Fruit fly (Drosophila melanogaster) whole organism, embryonic: ENCODE measurements around the gene HP1b.

Experiments
- Atf3 ChIP-seq: fragments of 200-800 bp; sonication (Bioruptor generic); optimal IDR thresholded peaks from 3 replicates; lab custom pipeline; 2016; ENCODE audit warnings: missing biosample characterization, missing genetic modification characterization
- CG11093 ChIP-seq: fragments of 200-800 bp; sonication (Bioruptor generic); IDR thresholded peaks from 3 replicates; pipeline ENCODE4 v1.3.6; 2022; ENCODE audit warnings: missing biosample characterization, missing genetic modification characterization
- CG12071 ChIP-seq: fragments of 200-800 bp; sonication (Bioruptor generic); optimal IDR thresholded peaks from 3 replicates; lab custom pipeline; 2018; ENCODE audit warnings: missing biosample characterization, mild to moderate bottlenecking, missing genetic modification characterization
- CG13287 ChIP-seq: fragments of 200-800 bp; sonication (Bioruptor generic); IDR thresholded peaks from 2 replicates; pipeline ENCODE4 v1.3.6; 2022; ENCODE audit warnings: missing biosample characterization, missing genetic modification characterization; ENCODE audit not compliant: partially characterized antibody
- CG16863 ChIP-seq: fragments of 200-800 bp; sonication (Bioruptor generic); optimal IDR thresholded peaks from 3 replicates; lab custom pipeline; 2016; ENCODE audit warnings: missing biosample characterization, missing genetic modification characterization
- CG17359 ChIP-seq: fragments of 200-800 bp; sonication (Bioruptor generic); optimal IDR thresholded peaks from 3 replicates; lab custom pipeline; 2018; ENCODE audit warnings: missing biosample characterization, mild to moderate bottlenecking, missing genetic modification characterization, moderate library complexity
- CG1792 ChIP-seq: fragments of 200-800 bp; sonication (Bioruptor generic); optimal IDR thresholded peaks from 2 replicates; lab custom pipeline; 2016; ENCODE audit warnings: missing biosample characterization, missing genetic modification characterization
- CG18476 ChIP-seq: fragments of 200-800 bp; sonication (Bioruptor generic); optimal IDR thresholded peaks from 2 replicates; lab custom pipeline; 2016; ENCODE audit warnings: missing biosample characterization, mild to moderate bottlenecking, missing genetic modification characterization
- CG32772 ChIP-seq: fragments of 200-800 bp; sonication (Bioruptor generic); IDR thresholded peaks from 2 replicates; pipeline ENCODE4 v1.3.6; 2022; ENCODE audit warnings: missing biosample characterization, missing genetic modification characterization
- CG33557 ChIP-seq: fragments of 200-800 bp; sonication (Bioruptor generic); optimal IDR thresholded peaks from 2 replicates; lab custom pipeline; 2019; ENCODE audit warnings: missing biosample characterization, mild to moderate bottlenecking, missing genetic modification characterization, moderate library complexity
- CG3847 ChIP-seq: fragments of 200-800 bp; sonication (Bioruptor generic); IDR thresholded peaks from 2 replicates; pipeline ENCODE4 v1.3.6; 2022; ENCODE audit warnings: missing biosample characterization, missing genetic modification characterization
- CG4854 ChIP-seq: fragments of 200-800 bp; sonication (Bioruptor generic); optimal IDR thresholded peaks from 2 replicates; lab custom pipeline; 2016; ENCODE audit warnings: missing biosample characterization, missing genetic modification characterization, inconsistent platforms
- CG6683 ChIP-seq: fragments of 200-800 bp; sonication (Bioruptor generic); optimal IDR thresholded peaks from 2 replicates; lab custom pipeline; 2017; ENCODE audit warnings: missing biosample characterization, mild to moderate bottlenecking, missing genetic modification characterization, missing genetic modification reagents
- CG8478 ChIP-seq: fragments of >200 bp; optimal IDR thresholded peaks from 2 replicates; lab custom pipeline; 2018
- D ChIP-seq, 2 experiments: fragments of 200-800 bp in 1 of 2; fragments of >200 bp in 1 of 2; sonication (Bioruptor generic) in 1 of 2; optimal IDR thresholded peaks; 2 replicates in 1 of 2; 3 replicates in 1 of 2; lab custom pipeline; 2017; ENCODE audit warnings: mild to moderate bottlenecking in 1 of 2, missing biosample characterization in 1 of 2, missing genetic modification characterization in 1 of 2, missing genetic modification reagents in 1 of 2
- Dfd ChIP-seq, 2 experiments: fragments of >200 bp; optimal IDR thresholded peaks; 2 replicates each; lab custom pipeline; 2017; ENCODE audit warnings: missing biosample characterization in 2 of 2, missing genetic modification characterization in 2 of 2
- Drgx ChIP-seq: fragments of 200-800 bp; sonication (Bioruptor generic); IDR thresholded peaks from 2 replicates; pipeline ENCODE4 v1.3.6; 2022; ENCODE audit warnings: missing biosample characterization, missing genetic modification characterization
- Fer2 ChIP-seq: fragments of 200-800 bp; sonication (Bioruptor generic); optimal IDR thresholded peaks from 2 replicates; lab custom pipeline; 2018; ENCODE audit warnings: missing biosample characterization, mild to moderate bottlenecking, missing genetic modification characterization, moderate library complexity
- Fer3 ChIP-seq: fragments of 200-800 bp; sonication (Bioruptor generic); optimal IDR thresholded peaks from 2 replicates; lab custom pipeline; 2018; ENCODE audit warnings: missing biosample characterization, mild to moderate bottlenecking, missing genetic modification characterization, moderate library complexity
- Hr3 ChIP-seq: fragments of 200-800 bp; sonication (Bioruptor generic); optimal IDR thresholded peaks from 3 replicates; lab custom pipeline; 2016; ENCODE audit warnings: missing biosample characterization, missing genetic modification characterization
- Kr ChIP-seq: fragments of 200-800 bp; sonication (Bioruptor generic); optimal IDR thresholded peaks from 2 replicates; lab custom pipeline; 2017; ENCODE audit warnings: missing biosample characterization, mild to moderate bottlenecking, missing genetic modification characterization
- NC2β ChIP-seq: fragments of 200-800 bp; sonication (Bioruptor generic); optimal IDR thresholded peaks from 2 replicates; lab custom pipeline; 2016; ENCODE audit warnings: missing biosample characterization, missing genetic modification characterization
- Nf-YB ChIP-seq: fragments of 200-800 bp; sonication (Bioruptor generic); optimal IDR thresholded peaks from 3 replicates; lab custom pipeline; 2019; ENCODE audit warnings: missing biosample characterization, mild to moderate bottlenecking, missing genetic modification characterization, moderate library complexity
- NfI ChIP-seq: fragments of 200-800 bp; sonication (Bioruptor generic); optimal IDR thresholded peaks from 3 replicates; lab custom pipeline; 2018; ENCODE audit warnings: missing biosample characterization, mild to moderate bottlenecking, missing genetic modification characterization, moderate library complexity
- Optix ChIP-seq: fragments of 200-800 bp; sonication (Bioruptor generic); IDR thresholded peaks from 3 replicates; pipeline ENCODE4 v1.3.6; 2022; ENCODE audit warnings: missing biosample characterization, missing genetic modification characterization
- Sry-β ChIP-seq: fragments of 200-800 bp; sonication (Bioruptor generic); optimal IDR thresholded peaks from 2 replicates; lab custom pipeline; 2018; ENCODE audit warnings: missing biosample characterization, mild to moderate bottlenecking, missing genetic modification characterization, moderate library complexity
- TFAM ChIP-seq: fragments of 200-800 bp; sonication (Bioruptor generic); optimal IDR thresholded peaks from 2 replicates; lab custom pipeline; 2017; ENCODE audit warnings: missing biosample characterization, missing genetic modification characterization, inconsistent platforms
- Trl ChIP-seq, 3 experiments: fragments of >200 bp in 2 of 3; fragments of 200-800 bp in 1 of 3; sonication (Bioruptor generic) in 1 of 3; optimal IDR thresholded peaks; 2 replicates in 1 of 3; 3 replicates in 2 of 3; lab custom pipeline; 2016 to 2017; ENCODE audit warnings: missing biosample characterization in 1 of 3, missing genetic modification characterization in 1 of 3
- ab ChIP-seq: fragments of 200-800 bp; sonication (Bioruptor generic); optimal IDR thresholded peaks from 2 replicates; lab custom pipeline; 2016; ENCODE audit warnings: missing biosample characterization, missing genetic modification characterization
- ap ChIP-seq: fragments of 200-800 bp; sonication (Bioruptor generic); IDR thresholded peaks from 2 replicates; pipeline ENCODE4 v1.3.6; 2022; ENCODE audit warnings: missing biosample characterization, missing genetic modification characterization
- cas ChIP-seq: fragments of 200-800 bp; sonication (Bioruptor generic); IDR thresholded peaks from 2 replicates; pipeline ENCODE4 v1.3.6; 2022; ENCODE audit warnings: missing biosample characterization, missing genetic modification characterization
- croc ChIP-seq: fragments of 200-800 bp; sonication (Bioruptor generic); conservative IDR thresholded peaks from 3 replicates; pipeline ENCODE4 v1.3.6; 2022; ENCODE audit warnings: missing biosample characterization, missing genetic modification characterization
- crol ChIP-seq: fragments of 200-800 bp; sonication (Bioruptor generic); IDR thresholded peaks from 2 replicates; pipeline ENCODE4 v1.3.6; 2022; ENCODE audit warnings: missing biosample characterization, missing genetic modification characterization
- dan ChIP-seq: fragments of 200-800 bp; sonication (Bioruptor generic); IDR thresholded peaks from 2 replicates; pipeline ENCODE4 v1.3.6; 2022; ENCODE audit warnings: missing biosample characterization, missing genetic modification characterization
- fu2 ChIP-seq: fragments of 200-800 bp; sonication (Bioruptor generic); optimal IDR thresholded peaks from 2 replicates; lab custom pipeline; 2016; ENCODE audit warnings: missing biosample characterization, missing genetic modification characterization
- grau ChIP-seq: fragments of 200-800 bp; optimal IDR thresholded peaks from 3 replicates; lab custom pipeline; 2019; ENCODE audit warnings: missing biosample characterization, mild to moderate bottlenecking, missing genetic modification characterization, moderate library complexity
- h ChIP-seq: fragments of >200 bp; optimal IDR thresholded peaks from 2 replicates; lab custom pipeline; 2017
- nerfin-1 ChIP-seq: fragments of 200-800 bp; sonication (Bioruptor generic); optimal IDR thresholded peaks from 3 replicates; lab custom pipeline; 2019; ENCODE audit warnings: missing biosample characterization, mild to moderate bottlenecking, missing genetic modification characterization, moderate library complexity
- phol ChIP-seq: fragments of 200-800 bp; sonication (Bioruptor generic); optimal IDR thresholded peaks from 3 replicates; lab custom pipeline; 2018; ENCODE audit warnings: missing biosample characterization, mild to moderate bottlenecking, missing genetic modification characterization, moderate library complexity
- pnt ChIP-seq: fragments of 200-800 bp; sonication (Bioruptor generic); optimal IDR thresholded peaks from 3 replicates; lab custom pipeline; 2016; ENCODE audit warnings: missing biosample characterization, missing genetic modification characterization
- psq ChIP-seq: fragments of 200-800 bp; sonication (Bioruptor generic); optimal IDR thresholded peaks from 2 replicates; lab custom pipeline; 2017; ENCODE audit warnings: missing biosample characterization, missing genetic modification characterization
- pum ChIP-seq: fragments of 200-800 bp; sonication (Bioruptor generic); optimal IDR thresholded peaks from 2 replicates; lab custom pipeline; 2016; ENCODE audit warnings: missing biosample characterization, missing genetic modification characterization
- row ChIP-seq: fragments of 200-800 bp; sonication (Bioruptor generic); IDR thresholded peaks from 3 replicates; pipeline ENCODE4 v1.3.6; 2022; ENCODE audit warnings: missing biosample characterization, missing genetic modification characterization
- run ChIP-seq: fragments of 200-800 bp; sonication (Bioruptor generic); optimal IDR thresholded peaks from 3 replicates; lab custom pipeline; 2018; ENCODE audit warnings: missing biosample characterization, mild to moderate bottlenecking, missing genetic modification characterization
- sens ChIP-seq: fragments of 200-800 bp; sonication (Bioruptor generic); peaks from one replicate; lab custom pipeline; 2016; ENCODE audit warnings: missing biosample characterization, missing genetic modification characterization
- seq ChIP-seq: fragments of 200-800 bp; sonication (Bioruptor generic); IDR thresholded peaks from 2 replicates; pipeline ENCODE4 v1.3.6; 2022; ENCODE audit warnings: missing biosample characterization, missing genetic modification characterization
- sna ChIP-seq: fragments of 200-800 bp; sonication (Bioruptor generic); IDR thresholded peaks from 2 replicates; pipeline ENCODE4 v1.3.6; 2022; ENCODE audit warnings: missing biosample characterization, missing genetic modification characterization; ENCODE audit not compliant: partially characterized antibody
- stc ChIP-seq: fragments of 200-800 bp; sonication (Bioruptor generic); IDR thresholded peaks from 2 replicates; pipeline ENCODE4 v1.3.6; 2022; ENCODE audit warnings: missing biosample characterization, missing genetic modification characterization
- tgo ChIP-seq: fragments of 200-800 bp; sonication (Bioruptor generic); IDR thresholded peaks from 3 replicates; pipeline ENCODE4 v1.3.6; 2022; ENCODE audit warnings: missing biosample characterization, missing genetic modification characterization
- wor ChIP-seq: fragments of 200-800 bp; sonication (Bioruptor generic); IDR thresholded peaks from 2 replicates; pipeline ENCODE4 v1.3.6; 2022; ENCODE audit warnings: missing biosample characterization, missing genetic modification characterization

HP1b gene

DNA sequence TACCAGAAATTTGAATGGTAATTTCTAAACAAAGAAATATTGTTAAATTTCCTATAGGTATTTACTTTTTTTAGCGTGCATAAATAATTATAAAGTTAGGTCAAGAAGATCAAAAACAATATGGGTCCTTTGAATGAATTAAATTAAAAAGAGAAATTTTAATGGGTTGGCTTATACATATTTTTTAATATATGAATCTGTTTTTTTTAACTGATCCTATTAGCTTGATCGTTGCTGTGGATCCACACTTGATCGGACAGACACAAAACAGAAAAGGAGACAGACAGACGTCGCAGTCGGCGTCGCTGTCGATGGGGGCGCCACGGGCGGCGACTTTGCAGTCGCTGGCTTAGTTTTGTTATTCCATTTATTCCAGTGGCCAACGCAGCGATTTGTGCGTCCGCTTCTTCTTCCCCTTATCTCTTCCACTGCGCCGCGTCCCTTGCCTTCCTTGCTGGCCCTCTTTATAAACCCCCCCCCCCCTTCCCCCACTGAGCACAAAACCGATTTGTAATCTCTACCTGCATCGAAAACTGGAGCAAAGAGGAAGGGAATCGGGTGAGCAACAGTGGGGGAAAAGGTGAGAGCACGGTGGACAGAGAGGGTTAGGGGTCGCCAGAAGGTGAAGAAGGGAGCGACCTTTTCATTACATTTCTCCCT lies 33.0 kb upstream of the HP1b start (continued):
- peak; percentile 72 for TF ChIP-seq nerfin-1 (tag; lab: Kevin White, UChicago)
- TF ChIP-seq CG16863 = no peak
- TF ChIP-seq fu2 (GFP tag; lab: Kevin White, UChicago) = no peak
- TF ChIP-seq ap (GFP tag; lab: Robert Waterston, UW) = no peak; the same call in 1 of the 2 replicates
- TF ChIP-seq seq (GFP tag; lab: Robert Waterston, UW) = no peak
- TF ChIP-seq sens (GFP tag; lab: Kevin White, UChicago) = peak; percentile 95
- no peak for TF ChIP-seq Dfd (GFP tag; optimal IDR thresholded peaks at IDR 0.05; lab: Kevin White, UChicago)
- TF ChIP-seq croc = peak; percentile 60; the same call in 2 of the 3 replicates
- TF ChIP-seq CG3847 (GFP tag; lab: Robert Waterston, UW) = peak; percentile 8; the same call in 1 of the 2 replicates
- TF ChIP-seq CG17359 (tag; lab: Kevin White, UChicago) = peak; percentile 74
- peak; percentile 44; the same call in 1 of the 3 replicates for TF ChIP-seq CG11093 (GFP tag; lab: Robert Waterston, UW)
- TF ChIP-seq ab (GFP tag; lab: Kevin White, UChicago) = no peak
- peak; percentile 63 for TF ChIP-seq psq (GFP tag; lab: Kevin White, UChicago)
- TF ChIP-seq CG12071 = no peak
- no peak for TF ChIP-seq sna (GFP tag; lab: Robert Waterston, UW)
- TF ChIP-seq h (lab: Kevin White, UChicago) = no peak
- peak in 1 of 2 experiments; percentile 8 for TF ChIP-seq Trl (optimal IDR thresholded peaks at IDR 0.05; lab: Kevin White, UChicago)
- TF ChIP-seq Trl (GFP tag; optimal IDR thresholded peaks at IDR 0.05; lab: Kevin White, UChicago) = no peak
- TF ChIP-seq grau (tag; lab: Kevin White, UChicago) = peak; percentile 79
- TF ChIP-seq cas (GFP tag; lab: Robert Waterston, UW) = no peak
- peak; percentile 32 for TF ChIP-seq Fer3 (tag; lab: Kevin White, UChicago)
- peak; percentile 39 for TF ChIP-seq pum (GFP tag; lab: Kevin White, UChicago)
- peak; percentile 39 for TF ChIP-seq CG18476 (GFP tag; lab: Kevin White, UChicago)
- TF ChIP-seq CG1792 (GFP tag; lab: Kevin White, UChicago) = no peak
- TF ChIP-seq Sry-β (GFP tag; lab: Kevin White, UChicago) = no peak
- TF ChIP-seq CG8478 (lab: Kevin White, UChicago) = no peak
- TF ChIP-seq stc = peak; percentile 68
- peak; percentile 10 for TF ChIP-seq NfI
- peak; percentile 86 for TF ChIP-seq phol (tag; lab: Kevin White, UChicago)
- peak; percentile 88 for TF ChIP-seq CG33557 (GFP tag; lab: Kevin White, UChicago)
- peak; percentile 49 for TF ChIP-seq run (tag; lab: Kevin White, UChicago)
- no peak for TF ChIP-seq Atf3 (GFP tag; lab: Kevin White, UChicago)
- no peak for TF ChIP-seq D (optimal IDR thresholded peaks at IDR 0.05; lab: Kevin White, UChicago)
- TF ChIP-seq D (GFP tag; optimal IDR thresholded peaks at IDR 0.05; lab: Kevin White, UChicago) = peak; percentile 73
- no peak for TF ChIP-seq CG13287 (GFP tag; lab: Robert Waterston, UW)
- TF ChIP-seq Optix = no peak
- peak; percentile 78 for TF ChIP-seq Drgx
- no peak for TF ChIP-seq pnt (GFP tag; lab: Kevin White, UChicago)
- peak; percentile 55 for TF ChIP-seq Hr3
- peak; percentile 78 for TF ChIP-seq row (GFP tag; lab: Robert Waterston, UW)
- TF ChIP-seq tgo (GFP tag; lab: Robert Waterston, UW) = peak; percentile 31; the same call in 1 of the 3 replicates
- peak; percentile 61 for TF ChIP-seq Nf-YB (GFP tag; lab: Kevin White, UChicago)
- peak; percentile 77 for TF ChIP-seq Kr
- TF ChIP-seq CG4854 = no peak
- TF ChIP-seq TFAM (GFP tag; lab: Kevin White, UChicago) = no peak
- TF ChIP-seq wor (GFP tag; lab: Robert Waterston, UW) = peak; percentile 55
- TF ChIP-seq CG6683 (GFP tag; lab: Kevin White, UChicago) = no peak
- peak; percentile 6 for TF ChIP-seq NC2β
- no peak for TF ChIP-seq dan
- TF ChIP-seq Fer2 (tag; lab: Kevin White, UChicago) = peak; percentile 6
- peak; percentile 47 for TF ChIP-seq CG32772
- TF ChIP-seq crol (GFP tag; lab: Robert Waterston, UW) = peak; percentile 99
